Worm (Caenorhabditis elegans) whole organism, L3 larva: ENCODE results near the gene Y43F8B.7.

Experiments used
- R02D3.7 ChIP-seq: fragments of 150-350 bp; optimal IDR thresholded peaks from 2 replicates; lab custom pipeline; 2014; ENCODE audit warnings: missing biosample characterization, missing genetic modification characterization
- ZK546.5 ChIP-seq: sonication (generic microtip); optimal IDR thresholded peaks from 2 replicates; lab custom pipeline; 2017; ENCODE audit warnings: missing biosample characterization, missing genetic modification characterization
- aly-2 ChIP-seq: fragments of 150-350 bp; optimal IDR thresholded peaks from 2 replicates; lab custom pipeline; 2014; ENCODE audit warnings: missing biosample characterization, missing genetic modification characterization
- ama-1 ChIP-seq: fragments of 150-350 bp; optimal IDR thresholded peaks from 2 replicates; lab custom pipeline; 2018
- ceh-16 ChIP-seq: sonication (generic microtip); optimal IDR thresholded peaks from 2 replicates; lab custom pipeline; 2017; ENCODE audit warnings: missing biosample characterization, missing genetic modification characterization
- ceh-28 ChIP-seq: fragments of 150-350 bp; optimal IDR thresholded peaks from 2 replicates; lab custom pipeline; 2014; ENCODE audit warnings: missing biosample characterization, missing genetic modification reagents, missing genetic modification characterization
- ceh-82 ChIP-seq: fragments of 150-350 bp; optimal IDR thresholded peaks from 2 replicates; lab custom pipeline; 2014; ENCODE audit warnings: missing biosample characterization, missing genetic modification characterization
- egl-27 ChIP-seq: sonication (generic microtip); optimal IDR thresholded peaks from 4 replicates; lab custom pipeline; 2017; ENCODE audit warnings: missing biosample characterization, missing genetic modification reagents, missing genetic modification characterization
- egl-5 ChIP-seq: fragments of 150-350 bp; optimal IDR thresholded peaks from 2 replicates; lab custom pipeline; 2017; ENCODE audit warnings: missing biosample characterization, missing genetic modification reagents, missing genetic modification characterization, inconsistent platforms
- elt-2 ChIP-seq: sonication (generic microtip); optimal IDR thresholded peaks from 2 replicates; lab custom pipeline; 2016; ENCODE audit warnings: missing genetic modification reagents, mild to moderate bottlenecking, missing genetic modification characterization, missing compliant biosample characterization
- fkh-10 ChIP-seq: sonication (generic microtip); optimal IDR thresholded peaks from 2 replicates; lab custom pipeline; 2017; ENCODE audit warnings: missing biosample characterization, missing genetic modification reagents, missing genetic modification characterization
- fkh-2 ChIP-seq: fragments of 150-350 bp; optimal IDR thresholded peaks from 2 replicates; lab custom pipeline; 2014; ENCODE audit warnings: missing biosample characterization, missing genetic modification reagents, missing genetic modification characterization
- fos-1 ChIP-seq: fragments of 150-350 bp; optimal IDR thresholded peaks from 2 replicates; lab custom pipeline; 2014; ENCODE audit warnings: missing biosample characterization, missing genetic modification characterization
- hmg-11 ChIP-seq: sonication (generic microtip); optimal IDR thresholded peaks from 2 replicates; lab custom pipeline; 2016; ENCODE audit warnings: missing genetic modification characterization, missing compliant biosample characterization
- jun-1 ChIP-seq: fragments of 150-350 bp; optimal IDR thresholded peaks from 2 replicates; lab custom pipeline; 2014; ENCODE audit warnings: missing biosample characterization, missing genetic modification reagents, missing genetic modification characterization
- lsy-12 ChIP-seq: sonication (generic microtip); optimal IDR thresholded peaks from 2 replicates; lab custom pipeline; 2016; ENCODE audit warnings: mild to moderate bottlenecking, missing genetic modification characterization, missing compliant biosample characterization
- mml-1 ChIP-seq: fragments of 150-350 bp; sonication (generic microtip); optimal IDR thresholded peaks from 3 replicates; lab custom pipeline; 2014; ENCODE audit warnings: missing biosample characterization, missing genetic modification characterization
- nfya-1 ChIP-seq: sonication (generic microtip); optimal IDR thresholded peaks from 2 replicates; lab custom pipeline; 2017; ENCODE audit warnings: missing genetic modification characterization, mild to moderate bottlenecking, missing compliant biosample characterization, antibody characterized with exemption, moderate library complexity; ENCODE audit not compliant: insufficient read depth
- nhr-23 ChIP-seq: fragments of 150-350 bp; optimal IDR thresholded peaks from 2 replicates; lab custom pipeline; 2014; ENCODE audit warnings: missing biosample characterization, missing genetic modification reagents, missing genetic modification characterization
- nhr-237 ChIP-seq: fragments of 150-350 bp; optimal IDR thresholded peaks from 2 replicates; lab custom pipeline; 2014; ENCODE audit warnings: missing biosample characterization, missing genetic modification characterization
- nhr-25 ChIP-seq: sonication (generic microtip); optimal IDR thresholded peaks from 2 replicates; lab custom pipeline; 2017; ENCODE audit warnings: missing biosample characterization, missing genetic modification characterization
- nhr-67 ChIP-seq: fragments of 150-350 bp; optimal IDR thresholded peaks from 2 replicates; lab custom pipeline; 2014; ENCODE audit warnings: missing biosample characterization, missing genetic modification characterization
- pha-4 ChIP-seq: fragments of 150-350 bp; optimal IDR thresholded peaks from 2 replicates; lab custom pipeline; 2014; ENCODE audit warnings: missing biosample characterization, missing genetic modification reagents, missing genetic modification characterization
- pqm-1 ChIP-seq: fragments of 150-350 bp; optimal IDR thresholded peaks from 2 replicates; lab custom pipeline; 2017; ENCODE audit warnings: missing biosample characterization, missing genetic modification characterization, inconsistent platforms
- sea-2 ChIP-seq: fragments of 150-350 bp; sonication (generic microtip); optimal IDR thresholded peaks from 4 replicates; lab custom pipeline; 2014; ENCODE audit warnings: missing biosample characterization, missing genetic modification reagents, missing genetic modification characterization
- skn-1 ChIP-seq: fragments of 150-350 bp; optimal IDR thresholded peaks from 2 replicates; lab custom pipeline; 2014; ENCODE audit warnings: missing biosample characterization, missing genetic modification characterization
- tbx-2 ChIP-seq: sonication (generic microtip); optimal IDR thresholded peaks from 2 replicates; lab custom pipeline; 2016; ENCODE audit warnings: mild to moderate bottlenecking, missing genetic modification characterization, missing compliant biosample characterization
- unc-39 ChIP-seq: sonication (generic microtip); optimal IDR thresholded peaks from 4 replicates; lab custom pipeline; 2017; ENCODE audit warnings: missing biosample characterization, missing genetic modification characterization
- unc-62 ChIP-seq: fragments of 150-350 bp; sonication (generic microtip); optimal IDR thresholded peaks from 4 replicates; lab custom pipeline; 2014; ENCODE audit warnings: missing biosample characterization, missing genetic modification reagents, missing genetic modification characterization
- zag-1 ChIP-seq: fragments of 150-350 bp; optimal IDR thresholded peaks from 2 replicates; lab custom pipeline; 2014; ENCODE audit warnings: missing biosample characterization, missing genetic modification characterization
- ztf-11 ChIP-seq: fragments of 150-350 bp; optimal IDR thresholded peaks from 2 replicates; lab custom pipeline; 2014; ENCODE audit warnings: missing biosample characterization, missing genetic modification characterization
- ztf-4 ChIP-seq: fragments of 150-350 bp; optimal IDR thresholded peaks from 2 replicates; lab custom pipeline; 2014; ENCODE audit warnings: missing biosample characterization, missing genetic modification characterization

Y43F8B.7 gene

DNA sequence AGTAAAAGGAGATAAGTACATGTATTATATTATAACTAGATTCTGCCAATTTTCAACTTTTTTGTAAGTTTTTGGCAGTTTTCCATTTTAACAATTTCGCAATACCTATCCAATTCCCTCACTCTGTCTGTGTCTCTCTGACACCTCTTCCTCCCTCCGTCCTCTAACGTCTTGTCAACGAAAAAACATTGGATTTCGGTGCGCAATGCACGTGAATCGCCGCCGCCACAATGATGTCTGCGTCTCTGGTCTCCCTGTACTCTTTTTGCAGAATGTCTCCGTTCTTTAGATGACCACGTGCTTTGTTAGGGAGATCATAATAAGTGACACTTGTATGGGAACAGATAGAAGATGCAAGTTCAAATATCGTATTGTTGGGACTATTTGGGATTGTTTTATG is 38.6 kb downstream of the Y43F8B.7 start (continued):
- no peak for TF ChIP-seq ztf-11
- peak; percentile 65 for TF ChIP-seq ztf-4 (tag; lab: Kevin White, UChicago)
- TF ChIP-seq unc-39 (tag; lab: Kevin White, UChicago) = peak; percentile 3
- TF ChIP-seq hmg-11 (tag; lab: Kevin White, UChicago) = peak; percentile 75
- TF ChIP-seq egl-5 (tag; lab: Kevin White, UChicago) = peak; percentile 74
- peak; percentile 67 for TF ChIP-seq pqm-1
- TF ChIP-seq nhr-67 (tag; lab: Kevin White, UChicago) = no peak
- TF ChIP-seq R02D3.7 (tag; lab: Kevin White, UChicago) = peak; percentile 56
- peak; percentile 94 for TF ChIP-seq egl-27 (tag; lab: Kevin White, UChicago)
- peak; percentile 98 for TF ChIP-seq mml-1 (tag; lab: Kevin White, UChicago)
- TF ChIP-seq, all 47 proteins: peak for 34

- no peak for TF ChIP-seq aly-2 (tag; lab: Kevin White, UChicago)
- peak; percentile 96 for TF ChIP-seq pha-4 (tag; lab: Kevin White, UChicago)
- TF ChIP-seq, all 47 proteins: peak for 1
Measured at ce11 chrV:19531034-19531433, 40.5 kb downstream of the Y43F8B.7 start.

ce11 chrV:19533010-19533409 is 42.4 kb downstream of the Y43F8B.7 start, which contains the start of gene Y43F8B.2:
TSS of gene Y43F8B.2 (minus strand) at chrV:19533110.
- no peak for TF ChIP-seq nhr-23 (tag; lab: Kevin White, UChicago)
- TF ChIP-seq fkh-10 (GFP tag; lab: Kevin White, UChicago) = no peak
- no peak for TF ChIP-seq nhr-25 (tag; lab: Kevin White, UChicago)
- no peak for TF ChIP-seq nfya-1
- no peak for TF ChIP-seq ceh-82 (tag; lab: Kevin White, UChicago)
- no peak for TF ChIP-seq elt-2
- TF ChIP-seq unc-62 = no peak
- TF ChIP-seq fos-1 (tag; lab: Kevin White, UChicago) = no peak
- TF ChIP-seq pha-4 (tag; lab: Kevin White, UChicago) = no peak
- no peak for TF ChIP-seq egl-5 (tag; lab: Kevin White, UChicago)
- no peak for TF ChIP-seq hmg-11 (tag; lab: Kevin White, UChicago)

DNA sequence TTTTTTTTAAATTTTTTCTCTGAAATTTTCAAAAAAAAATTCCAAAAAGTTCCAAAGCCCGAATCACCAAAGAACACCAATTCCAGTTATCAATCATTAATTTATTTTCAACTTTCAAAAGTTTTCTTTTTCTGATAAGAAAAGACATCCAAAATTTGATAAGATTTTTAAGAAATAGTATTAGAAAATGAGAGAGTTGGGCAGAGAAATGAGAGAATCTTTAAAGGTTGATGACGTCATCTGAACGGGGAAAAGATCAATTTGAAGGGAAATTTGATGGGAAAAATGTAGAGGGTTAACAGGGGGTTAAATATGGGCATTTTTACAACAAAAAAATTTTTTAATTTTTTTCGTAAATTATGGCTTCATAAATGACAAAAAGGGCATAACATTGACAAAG is 42.9 kb downstream of the Y43F8B.7 start:
- TF ChIP-seq jun-1 (tag; lab: Kevin White, UChicago) (peak; percentile 43), lsy-12 (tag; lab: Kevin White, UChicago) (no peak), ceh-28 (tag; lab: Kevin White, UChicago) (peak; percentile 40), unc-62 (no peak), ZK546.5 (tag; lab: Kevin White, UChicago) (no peak), tbx-2 (tag; lab: Kevin White, UChicago) (no peak), sea-2 (no peak), pqm-1 (peak; percentile 83), nhr-67 (tag; lab: Kevin White, UChicago) (no peak), zag-1 (tag; lab: Kevin White, UChicago) (no peak), ama-1 (no peak), ztf-4 (tag; lab: Kevin White, UChicago) (no peak), fkh-2 (tag; lab: Kevin White, UChicago) (no peak), nfya-1 (no peak), pha-4 (tag; lab: Kevin White, UChicago) (peak; percentile 38), skn-1 (tag; lab: Kevin White, UChicago) (peak; percentile 21), aly-2 (tag; lab: Kevin White, UChicago) (no peak), fos-1 (tag; lab: Kevin White, UChicago) (no peak), elt-2 (peak; percentile 94), ceh-16 (tag; lab: Kevin White, UChicago) (no peak), nhr-237 (tag; lab: Kevin White, UChicago) (no peak)
